Fruit fly (Drosophila melanogaster) whole organism, adult: ENCODE measurements around the gene Ilp8.

ENCODE experiments used
- CG11617 ChIP-seq: fragments of 200-800 bp; sonication (Bioruptor generic); optimal IDR thresholded peaks from 2 replicates; lab custom pipeline; 2017; ENCODE audit warnings: mild to moderate bottlenecking, missing biosample characterization, missing genetic modification reagents, missing genetic modification characterization
- CG12768 ChIP-seq: fragments of 200-800 bp; sonication (Bioruptor generic); optimal IDR thresholded peaks from 2 replicates; lab custom pipeline; 2017; ENCODE audit warnings: missing biosample characterization, missing genetic modification characterization, mild to moderate bottlenecking, moderate library complexity, missing genetic modification reagents
- CG14711 ChIP-seq: fragments of 200-800 bp; sonication (Bioruptor generic); optimal IDR thresholded peaks from 2 replicates; lab custom pipeline; 2018; ENCODE audit warnings: missing biosample characterization, mild to moderate bottlenecking, missing genetic modification characterization, moderate library complexity
- CG1620 ChIP-seq: fragments of 200-800 bp; sonication (Bioruptor generic); optimal IDR thresholded peaks from 2 replicates; lab custom pipeline; 2016; ENCODE audit warnings: missing biosample characterization, missing genetic modification characterization
- CG33017 ChIP-seq: fragments of 200-800 bp; sonication (Bioruptor generic); optimal IDR thresholded peaks from 2 replicates; lab custom pipeline; 2018; ENCODE audit warnings: missing biosample characterization, mild to moderate bottlenecking, missing genetic modification characterization, moderate library complexity
- CG5204 ChIP-seq: fragments of 200-800 bp; sonication (Bioruptor generic); optimal IDR thresholded peaks from 2 replicates; lab custom pipeline; 2016; ENCODE audit warnings: missing biosample characterization, missing genetic modification characterization
- CG7045 ChIP-seq: fragments of 200-800 bp; sonication (Bioruptor generic); optimal IDR thresholded peaks from 2 replicates; lab custom pipeline; 2017; ENCODE audit warnings: missing biosample characterization, mild to moderate bottlenecking, missing genetic modification characterization
- CG7101 ChIP-seq: fragments of 200-800 bp; sonication (Bioruptor generic); optimal IDR thresholded peaks from 2 replicates; lab custom pipeline; 2018; ENCODE audit warnings: missing biosample characterization, mild to moderate bottlenecking, missing genetic modification characterization, moderate library complexity
- Clk ChIP-seq: fragments of 200-800 bp; sonication (Bioruptor generic); optimal IDR thresholded peaks from 2 replicates; lab custom pipeline; 2017; ENCODE audit warnings: missing biosample characterization, missing genetic modification characterization
- Crg-1 ChIP-seq: fragments of 200-800 bp; sonication (Bioruptor generic); optimal IDR thresholded peaks from 2 replicates; lab custom pipeline; 2016; ENCODE audit warnings: missing biosample characterization, missing genetic modification characterization
- Hr96 ChIP-seq: fragments of 200-800 bp; sonication (Bioruptor generic); optimal IDR thresholded peaks from 2 replicates; lab custom pipeline; 2016; ENCODE audit warnings: missing biosample characterization, missing genetic modification characterization
- Mnt ChIP-seq: fragments of 200-800 bp; sonication (Bioruptor generic); optimal IDR thresholded peaks from 2 replicates; lab custom pipeline; 2016; ENCODE audit warnings: missing biosample characterization, mild to moderate bottlenecking, missing genetic modification characterization
- bab1 ChIP-seq: fragments of 200-800 bp; sonication (Bioruptor generic); optimal IDR thresholded peaks from 3 replicates; lab custom pipeline; 2019; ENCODE audit warnings: missing biosample characterization, mild to moderate bottlenecking, missing genetic modification characterization, moderate library complexity
- cic ChIP-seq: fragments of 200-800 bp; sonication (Bioruptor generic); optimal IDR thresholded peaks from 2 replicates; lab custom pipeline; 2017; ENCODE audit warnings: missing biosample characterization, mild to moderate bottlenecking, missing genetic modification characterization, moderate library complexity
- cnc ChIP-seq, 2 experiments: fragments of >200 bp; optimal IDR thresholded peaks; 2 replicates each; lab custom pipeline; 2017
- kay ChIP-seq: fragments of 200-800 bp; sonication (Bioruptor generic); peaks from one replicate; lab custom pipeline; 2016; ENCODE audit warnings: missing biosample characterization, missing genetic modification characterization, borderline replicate concordance
- ovo ChIP-seq: fragments of 200-800 bp; sonication (Bioruptor generic); optimal IDR thresholded peaks from 2 replicates; lab custom pipeline; 2016; ENCODE audit warnings: missing biosample characterization, missing genetic modification characterization
- pad ChIP-seq: fragments of 200-800 bp; sonication (Bioruptor generic); optimal IDR thresholded peaks from 3 replicates; lab custom pipeline; 2017; ENCODE audit warnings: missing biosample characterization, missing genetic modification characterization, mild to moderate bottlenecking, moderate library complexity, missing genetic modification reagents
- tj ChIP-seq: fragments of 200-800 bp; sonication (Bioruptor generic); optimal IDR thresholded peaks from 3 replicates; lab custom pipeline; 2017; ENCODE audit warnings: missing biosample characterization, mild to moderate bottlenecking, missing genetic modification characterization, moderate library complexity
- toe ChIP-seq: fragments of 200-800 bp; sonication (Bioruptor generic); optimal IDR thresholded peaks from 2 replicates; lab custom pipeline; 2016; ENCODE audit warnings: missing biosample characterization, missing genetic modification characterization

Gene Ilp8

dm6 chr3L:17031971-17032370 lies at the start of gene Ilp8:
TSS of gene Ilp8 (minus strand) at chr3L:17032080.
- TF ChIP-seq Crg-1: no peak
- no peak for TF ChIP-seq cnc (optimal IDR thresholded peaks at IDR 0.05; lab: Kevin White, UChicago)
- no peak for TF ChIP-seq CG11617 (GFP tag; lab: Kevin White, UChicago)
- no peak for TF ChIP-seq kay
- TF ChIP-seq CG1620 (GFP tag; lab: Kevin White, UChicago): no peak
- no peak for TF ChIP-seq toe
- no peak for TF ChIP-seq bab1 (GFP tag; lab: Kevin White, UChicago)
- TF ChIP-seq tj (GFP tag; lab: Kevin White, UChicago): no peak
- no peak for TF ChIP-seq ovo (GFP tag; lab: Kevin White, UChicago)
- no peak for TF ChIP-seq cic
- no peak for TF ChIP-seq Clk (GFP tag; lab: Kevin White, UChicago)
- no peak for TF ChIP-seq CG7045 (GFP tag; lab: Kevin White, UChicago)
- no peak for TF ChIP-seq CG33017 (tag; lab: Kevin White, UChicago)
- TF ChIP-seq pad: no peak

dm6 chr3L:17077273-17077672 lies 45.4 kb upstream of the Ilp8 start:
- TF ChIP-seq CG1620 (GFP tag; lab: Kevin White, UChicago) (no peak), toe (no peak), pad (no peak), tj (GFP tag; lab: Kevin White, UChicago) (no peak), Hr96 (no peak), CG7045 (GFP tag; lab: Kevin White, UChicago) (no peak), cnc (optimal IDR thresholded peaks at IDR 0.05; lab: Kevin White, UChicago) (no peak), kay (no peak), ovo (GFP tag; lab: Kevin White, UChicago) (no peak), Crg-1 (no peak), CG7101 (no peak), Mnt (GFP tag; lab: Kevin White, UChicago) (no peak), CG33017 (tag; lab: Kevin White, UChicago) (no peak), Clk (GFP tag; lab: Kevin White, UChicago) (no peak), cic (no peak), CG5204 (no peak), CG11617 (GFP tag; lab: Kevin White, UChicago) (no peak), CG14711 (tag; lab: Kevin White, UChicago) (no peak), bab1 (GFP tag; lab: Kevin White, UChicago) (no peak)

dm6 chr3L:17055467-17055877 lies 23.6 kb upstream of the Ilp8 start, which contains the start of gene CG7724:
TSS of gene CG7724 (plus strand) at chr3L:17055613.
- no peak for TF ChIP-seq CG7045 (GFP tag; lab: Kevin White, UChicago)
- TF ChIP-seq Crg-1: no peak
- TF ChIP-seq pad: no peak

dm6 chr3L:17053932-17054331 lies 22.1 kb upstream of the Ilp8 start:
- TF ChIP-seq CG33017 (tag; lab: Kevin White, UChicago): no peak
- peak; percentile 88 for TF ChIP-seq Mnt (GFP tag; lab: Kevin White, UChicago)
- TF ChIP-seq Hr96: peak; percentile 32
- TF ChIP-seq CG14711 (tag; lab: Kevin White, UChicago): no peak

- no peak for TF ChIP-seq CG33017 (tag; lab: Kevin White, UChicago)
- TF ChIP-seq Crg-1: no peak
- no peak for TF ChIP-seq bab1 (GFP tag; lab: Kevin White, UChicago)
- no peak for TF ChIP-seq CG7045 (GFP tag; lab: Kevin White, UChicago)
- no peak for TF ChIP-seq tj (GFP tag; lab: Kevin White, UChicago)
- TF ChIP-seq cic: no peak
- no peak for TF ChIP-seq cnc (optimal IDR thresholded peaks at IDR 0.05; lab: Kevin White, UChicago)
- no peak for TF ChIP-seq Mnt (GFP tag; lab: Kevin White, UChicago)
- no peak for TF ChIP-seq CG1620 (GFP tag; lab: Kevin White, UChicago)
- TF ChIP-seq CG5204: no peak
- TF ChIP-seq kay: no peak
- TF ChIP-seq Hr96: no peak
- TF ChIP-seq pad: no peak
- no peak for TF ChIP-seq CG7101
- no peak for TF ChIP-seq Clk (GFP tag; lab: Kevin White, UChicago)
- no peak for TF ChIP-seq CG14711 (tag; lab: Kevin White, UChicago)
- no peak for TF ChIP-seq CG11617 (GFP tag; lab: Kevin White, UChicago)
- TF ChIP-seq CG12768 (GFP tag; lab: Kevin White, UChicago): no peak
- no peak for TF ChIP-seq toe
Observed at dm6 chr3L:17052388-17052905, 20.6 kb upstream of the Ilp8 start.

dm6 chr3L:17051472-17051871 lies 19.6 kb upstream of the Ilp8 start:
- TF ChIP-seq cic: peak; percentile 14
- TF ChIP-seq CG11617 (GFP tag; lab: Kevin White, UChicago): no peak

dm6 chr3L:17050661-17051452 lies 19.0 kb upstream of the Ilp8 start:
- TF ChIP-seq tj (GFP tag; lab: Kevin White, UChicago) (peak; percentile 74), CG33017 (tag; lab: Kevin White, UChicago) (no peak), toe (no peak), pad (no peak), CG11617 (GFP tag; lab: Kevin White, UChicago) (no peak), kay (peak; percentile 33), CG14711 (tag; lab: Kevin White, UChicago) (peak; percentile 98), Mnt (GFP tag; lab: Kevin White, UChicago) (peak; percentile 23), ovo (GFP tag; lab: Kevin White, UChicago) (no peak)
